Worm (Caenorhabditis elegans) whole organism, L2 larva: ENCODE measurements around the gene T27A1.2.

Experiments
- alr-1 ChIP-seq: fragments of 150-350 bp; optimal IDR thresholded peaks from 2 replicates; lab custom pipeline; 2014; ENCODE audit warnings: missing biosample characterization, missing genetic modification characterization
- ceh-82 ChIP-seq: fragments of 150-350 bp; optimal IDR thresholded peaks from 2 replicates; lab custom pipeline; 2014; ENCODE audit warnings: missing biosample characterization, missing genetic modification characterization
- crh-2 ChIP-seq: sonication (generic microtip); optimal IDR thresholded peaks from 2 replicates; lab custom pipeline; 2017; ENCODE audit warnings: missing biosample characterization, missing genetic modification characterization
- elt-1 ChIP-seq: fragments of 150-350 bp; optimal IDR thresholded peaks from 2 replicates; lab custom pipeline; 2014; ENCODE audit warnings: missing biosample characterization, missing genetic modification characterization
- gmeb-1 ChIP-seq: fragments of 150-350 bp; optimal IDR thresholded peaks from 2 replicates; lab custom pipeline; 2014; ENCODE audit warnings: missing biosample characterization, missing genetic modification characterization
- lin-11 ChIP-seq: fragments of 150-350 bp; sonication (generic microtip); optimal IDR thresholded peaks from 2 replicates; lab custom pipeline; 2014; ENCODE audit warnings: missing biosample characterization, missing genetic modification characterization, inconsistent platforms, mixed read lengths
- nhr-237 ChIP-seq: fragments of 150-350 bp; optimal IDR thresholded peaks from 2 replicates; lab custom pipeline; 2014; ENCODE audit warnings: missing biosample characterization, missing genetic modification characterization
- nhr-77 ChIP-seq: fragments of 150-350 bp; optimal IDR thresholded peaks from 2 replicates; lab custom pipeline; 2014; ENCODE audit warnings: missing biosample characterization, missing genetic modification characterization
- peb-1 ChIP-seq: fragments of 150-350 bp; optimal IDR thresholded peaks from 2 replicates; lab custom pipeline; 2014; ENCODE audit warnings: missing biosample characterization, missing genetic modification characterization
- ztf-11 ChIP-seq: sonication (generic microtip); optimal IDR thresholded peaks from 2 replicates; lab custom pipeline; 2017; ENCODE audit warnings: missing biosample characterization, missing genetic modification characterization
- ztf-4 ChIP-seq: fragments of 150-350 bp; optimal IDR thresholded peaks from 2 replicates; lab custom pipeline; 2014; ENCODE audit warnings: missing biosample characterization, missing genetic modification characterization

- TF ChIP-seq ztf-4 (tag; lab: Kevin White, UChicago): no peak
- TF ChIP-seq alr-1 (tag; lab: Kevin White, UChicago): no peak
- TF ChIP-seq ztf-11: no peak
- TF ChIP-seq crh-2 (tag; lab: Kevin White, UChicago): no peak
- TF ChIP-seq ceh-82 (tag; lab: Kevin White, UChicago): no peak
- TF ChIP-seq nhr-237: no peak
- no peak for TF ChIP-seq gmeb-1 (tag; lab: Kevin White, UChicago)
- TF ChIP-seq lin-11: no peak
- TF ChIP-seq peb-1: no peak
- TF ChIP-seq nhr-77 (tag; lab: Kevin White, UChicago): no peak
- TF ChIP-seq elt-1 (tag; lab: Kevin White, UChicago): no peak
Measured at ce11 chrII:512630-513029, 24.0 kb downstream of the T27A1.2 start.
